Worm (Caenorhabditis elegans): ENCODE data around the gene M70.5.
A peak's percentile ranks its signal among the peaks of the same experiment; 100 is the strongest.
"Not testable (repeated sequence)": the region's sequence is repeated elsewhere in the genome, so short reads cannot be mapped to it uniquely, and the experiment has no call there.

The M70.5 gene

DNA sequence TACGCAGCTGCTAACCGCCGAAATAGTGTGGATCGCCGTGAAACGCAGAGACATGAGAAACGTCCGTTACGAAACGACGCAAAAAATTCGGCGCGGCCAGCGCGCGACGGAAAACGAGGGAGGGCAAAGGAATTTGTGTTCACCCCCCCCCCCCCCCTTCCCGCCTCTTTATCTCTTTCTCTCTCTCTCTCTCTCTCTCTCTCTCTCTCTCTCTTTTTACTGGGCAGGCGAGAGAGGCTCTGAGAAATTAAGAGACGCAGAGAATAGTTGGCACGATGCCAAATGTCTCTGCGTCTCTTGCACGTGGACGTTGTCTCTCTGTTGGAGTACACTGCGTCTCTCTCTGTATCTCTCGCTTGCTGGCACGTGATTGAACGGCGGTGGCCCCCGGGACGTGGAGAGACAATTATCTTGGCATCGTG, 56.1 kb downstream of the M70.5 start (continued):
- peak; percentile 79 for TF ChIP-seq ceh-14 (tag; optimal IDR thresholded peaks at IDR 0.05)
- TF ChIP-seq K02D7.2 (tag; optimal IDR thresholded peaks at IDR 0.05), result peak; percentile 10
- TF ChIP-seq dmd-4 (tag; optimal IDR thresholded peaks at IDR 0.05; ENCODE audit: borderline replicate concordance), result no peak
- TF ChIP-seq nhr-232 (tag; optimal IDR thresholded peaks at IDR 0.05), result no peak
- no peak for TF ChIP-seq pag-3 (tag; optimal IDR thresholded peaks at IDR 0.05; ENCODE audit: borderline replicate concordance)
- peak; percentile 36 for TF ChIP-seq madf-2 (tag; optimal IDR thresholded peaks at IDR 0.05)
- TF ChIP-seq lin-11 (tag; optimal IDR thresholded peaks at IDR 0.05), result peak; percentile 37
- TF ChIP-seq F13H6.1 (tag; optimal IDR thresholded peaks at IDR 0.05), result peak; percentile 74
- peak; percentile 89 for TF ChIP-seq ceh-31 (tag; optimal IDR thresholded peaks at IDR 0.05)
- peak; percentile 17 for TF ChIP-seq gmeb-2 (tag; optimal IDR thresholded peaks at IDR 0.05)
- no peak for TF ChIP-seq elt-4 (tag; optimal IDR thresholded peaks at IDR 0.05)
- no peak for TF ChIP-seq lim-6 (tag; optimal IDR thresholded peaks at IDR 0.05)
- peak; percentile 31 for TF ChIP-seq elt-2 (tag; optimal IDR thresholded peaks at IDR 0.05)
- TF ChIP-seq hlh-15 (tag; optimal IDR thresholded peaks at IDR 0.05), result no peak
- TF ChIP-seq sox-2 (GFP tag; IDR thresholded peaks at IDR 0.05), result no peak
- TF ChIP-seq ceh-6 (GFP tag; optimal IDR thresholded peaks at IDR 0.05), result no peak
- no peak for TF ChIP-seq fkh-6 (tag; optimal IDR thresholded peaks at IDR 0.05)
- peak; percentile 87 for TF ChIP-seq ref-2 (tag; optimal IDR thresholded peaks at IDR 0.05)

DNA sequence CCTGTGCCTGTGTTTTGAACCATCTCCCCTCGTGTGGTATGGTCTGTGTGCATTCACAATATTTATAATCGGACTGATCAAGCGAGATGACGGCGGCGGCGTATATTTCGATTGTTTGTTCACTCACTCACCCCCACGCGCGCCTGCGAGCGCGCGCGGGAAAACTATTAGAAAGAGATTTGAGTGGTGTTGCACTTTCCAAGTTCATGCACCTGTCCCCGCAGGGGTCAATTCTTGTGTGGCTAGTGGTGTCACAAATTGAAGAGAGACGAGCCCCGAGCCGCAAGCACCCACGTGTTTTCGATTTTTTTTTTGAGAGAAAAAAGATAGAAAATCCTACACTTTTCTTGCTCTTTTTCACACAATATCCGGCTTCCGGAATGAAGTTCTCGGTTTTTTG, 58.2 kb downstream of the M70.5 start:
- TF ChIP-seq pha-2 (tag; optimal IDR thresholded peaks at IDR 0.05) (peak; percentile 47), ceh-2 (tag; optimal IDR thresholded peaks at IDR 0.05) (peak; percentile 9), hlh-8 (tag; optimal IDR thresholded peaks at IDR 0.05) (no peak)

ce11 chrIV:2216756-2217155, 58.7 kb downstream of the M70.5 start, which contains the start of gene T04C4.3:
T04C4.3 (minus strand) TSS chrIV:2216856.
- TF ChIP-seq sox-4 (tag; optimal IDR thresholded peaks at IDR 0.05); elt-4 (tag; optimal IDR thresholded peaks at IDR 0.05); pag-3 (tag; optimal IDR thresholded peaks at IDR 0.05; ENCODE audit: borderline replicate concordance): not testable (repeated sequence)
